Worm (Caenorhabditis elegans): ENCODE data around the gene sra-38.

DNA sequence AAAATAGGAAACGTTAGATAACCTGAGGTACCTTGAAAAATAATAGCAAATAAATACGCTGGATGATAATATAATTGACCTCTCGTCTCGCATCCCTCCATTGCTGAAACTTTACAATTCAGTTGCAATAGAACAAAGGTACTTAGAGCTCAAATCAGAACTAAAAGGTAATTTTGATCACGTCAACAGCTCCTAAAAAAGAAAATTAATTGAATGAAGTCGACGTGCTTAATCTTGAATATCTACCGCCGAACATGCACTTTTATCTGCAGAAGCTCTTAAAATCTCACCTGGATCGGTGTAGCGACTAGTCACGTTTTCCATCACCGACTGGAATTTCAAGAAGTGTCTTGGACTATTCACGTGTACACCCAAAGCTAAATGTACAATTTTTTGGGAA, 3.4 kb upstream of the sra-38 start, which contains the start of gene sra-39:
- no peak for TF ChIP-seq him-1 (tag; optimal IDR thresholded peaks at IDR 0.05)
- no peak for TF ChIP-seq dao-5 (tag; optimal IDR thresholded peaks at IDR 0.05)

Measured in whole organism, L4/young adult.